Fruit fly (Drosophila melanogaster) S2 (cell line): ENCODE data around the gene nAChRalpha3.

Source experiments
- CG8478 ChIP-seq: fragments of >200 bp; optimal IDR thresholded peaks from 2 replicates; lab custom pipeline; 2018
- CTCF ChIP-seq, 2 experiments: fragments of >200 bp; optimal IDR thresholded peaks; 2 replicates each; lab custom pipeline; 2018

nAChRalpha3 gene

dm6 chrX:8258281-8258802 lies 108.6 kb downstream of the nAChRalpha3 start:
- no peak for TF ChIP-seq CTCF (optimal IDR thresholded peaks at IDR 0.05; lab: Kevin White, UChicago)
- TF ChIP-seq CG8478 (lab: Kevin White, UChicago): no peak

dm6 chrX:8254739-8255326 lies 112.1 kb downstream of the nAChRalpha3 start:
- no peak for TF ChIP-seq CG8478 (lab: Kevin White, UChicago)
- TF ChIP-seq CTCF (optimal IDR thresholded peaks at IDR 0.05; lab: Kevin White, UChicago): no peak

- TF ChIP-seq CG8478 (lab: Kevin White, UChicago) (no peak), CTCF (optimal IDR thresholded peaks at IDR 0.05; lab: Kevin White, UChicago) (no peak)
These were observed 114.6 kb downstream of the nAChRalpha3 start, which contains the start of gene CG1632 for dm6 chrX:8252284-8252886. TSS of gene CG1632 (plus strand) at chrX:8252670.

- TF ChIP-seq CG8478 (lab: Kevin White, UChicago): no peak
- TF ChIP-seq CTCF (optimal IDR thresholded peaks at IDR 0.05; lab: Kevin White, UChicago): peak; percentile 67 to 87
These were observed 115.5 kb downstream of the nAChRalpha3 start, which contains the start of gene ND-75 for dm6 chrX:8251268-8251996. TSS of gene ND-75 (minus strand) at chrX:8251687.

dm6 chrX:8243966-8244895 lies 122.7 kb downstream of the nAChRalpha3 start, which contains the start of gene sni:
TSS of gene sni (minus strand) at chrX:8244016.
- TF ChIP-seq CG8478 (lab: Kevin White, UChicago) (no peak), CTCF (optimal IDR thresholded peaks at IDR 0.05; lab: Kevin White, UChicago) (no peak)

dm6 chrX:8243251-8243650 lies 123.7 kb downstream of the nAChRalpha3 start:
- TF ChIP-seq CG8478 (lab: Kevin White, UChicago): no peak
- TF ChIP-seq CTCF (optimal IDR thresholded peaks at IDR 0.05; lab: Kevin White, UChicago): no peak

dm6 chrX:8242298-8242697 lies 124.7 kb downstream of the nAChRalpha3 start, which contains the start of gene Trxr1:
TSS of gene Trxr1 (plus strand) at chrX:8242528.
- TF ChIP-seq CG8478 (lab: Kevin White, UChicago) (no peak), CTCF (optimal IDR thresholded peaks at IDR 0.05; lab: Kevin White, UChicago) (no peak)

dm6 chrX:8240431-8240830 lies 126.5 kb downstream of the nAChRalpha3 start, which contains the start of gene CG2147:
TSS of gene CG2147 (plus strand) at chrX:8240684.
- no peak for TF ChIP-seq CTCF (optimal IDR thresholded peaks at IDR 0.05; lab: Kevin White, UChicago)
- no peak for TF ChIP-seq CG8478 (lab: Kevin White, UChicago)

dm6 chrX:8233915-8234565 lies 132.9 kb downstream of the nAChRalpha3 start:
- TF ChIP-seq CTCF (optimal IDR thresholded peaks at IDR 0.05; lab: Kevin White, UChicago): no peak

- TF ChIP-seq CG8478 (lab: Kevin White, UChicago) (no peak), CTCF (optimal IDR thresholded peaks at IDR 0.05; lab: Kevin White, UChicago) (no peak)
These were observed 133.8 kb downstream of the nAChRalpha3 start for dm6 chrX:8233167-8233566.

- TF ChIP-seq CG8478 (lab: Kevin White, UChicago) (no peak), CTCF (optimal IDR thresholded peaks at IDR 0.05; lab: Kevin White, UChicago) (no peak)
These were observed 135.5 kb downstream of the nAChRalpha3 start for dm6 chrX:8231241-8232028.

dm6 chrX:8229918-8230699 lies 136.9 kb downstream of the nAChRalpha3 start:
- TF ChIP-seq CTCF (optimal IDR thresholded peaks at IDR 0.05; lab: Kevin White, UChicago) (no peak), CG8478 (lab: Kevin White, UChicago) (no peak)
